Fruit fly (Drosophila melanogaster) whole organism, larva: ENCODE results near the gene Rint1.

ENCODE experiments used
- noc ChIP-seq: fragments of 200-800 bp; sonication (Bioruptor generic); optimal IDR thresholded peaks from 3 replicates; lab custom pipeline; 2019; ENCODE audit warnings: missing biosample characterization, mild to moderate bottlenecking, missing genetic modification characterization, moderate library complexity

The Rint1 gene

DNA sequence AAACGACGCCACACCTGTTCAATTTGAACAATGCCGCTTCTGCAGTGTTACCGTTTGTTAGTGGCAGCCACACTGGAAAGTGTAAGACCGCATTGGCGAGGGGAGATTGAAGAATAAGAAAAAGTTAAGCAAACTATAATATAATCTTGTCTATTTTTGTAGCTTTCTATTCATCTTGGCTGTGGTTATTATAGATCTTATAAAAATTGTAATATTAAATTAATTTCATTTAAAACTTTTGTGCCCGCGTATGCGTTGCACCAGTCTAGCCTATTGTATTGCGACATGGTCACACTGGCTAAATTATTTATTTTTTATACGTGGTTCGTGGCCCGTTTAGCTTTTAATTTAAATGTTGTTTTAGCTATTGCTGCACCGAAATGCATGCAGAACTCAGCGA is at the start of gene Rint1, which contains the start of gene RhoGEF4:
Gene Rint1 (plus strand): TSS at position 272 of the 400 bp plus-strand sequence.
Gene RhoGEF4 (minus strand): TSS at position 64 of the 400 bp plus-strand sequence.
- peak; percentile 42 for TF ChIP-seq noc (tag; lab: Kevin White, UChicago)

DNA sequence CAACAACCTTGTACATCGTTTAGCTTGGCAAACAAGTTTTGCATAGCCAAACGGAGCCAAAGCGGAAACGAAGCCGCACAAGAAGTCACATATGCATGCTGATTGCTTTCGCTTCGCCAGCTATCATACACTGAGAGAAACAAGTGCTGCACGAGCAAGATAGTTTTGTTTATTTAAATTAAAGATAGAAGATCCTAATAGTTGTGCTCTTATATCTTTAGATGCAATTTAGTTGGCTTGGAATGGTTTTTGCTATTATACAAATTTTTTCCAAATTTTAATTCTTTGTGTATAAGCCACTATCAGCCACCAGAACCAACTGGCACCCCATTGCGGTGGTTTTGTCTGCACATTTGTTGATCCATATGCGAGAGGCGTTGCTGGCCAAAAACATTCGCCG is 39.9 kb upstream of the Rint1 start:
- TF ChIP-seq noc (tag; lab: Kevin White, UChicago) = no peak

DNA sequence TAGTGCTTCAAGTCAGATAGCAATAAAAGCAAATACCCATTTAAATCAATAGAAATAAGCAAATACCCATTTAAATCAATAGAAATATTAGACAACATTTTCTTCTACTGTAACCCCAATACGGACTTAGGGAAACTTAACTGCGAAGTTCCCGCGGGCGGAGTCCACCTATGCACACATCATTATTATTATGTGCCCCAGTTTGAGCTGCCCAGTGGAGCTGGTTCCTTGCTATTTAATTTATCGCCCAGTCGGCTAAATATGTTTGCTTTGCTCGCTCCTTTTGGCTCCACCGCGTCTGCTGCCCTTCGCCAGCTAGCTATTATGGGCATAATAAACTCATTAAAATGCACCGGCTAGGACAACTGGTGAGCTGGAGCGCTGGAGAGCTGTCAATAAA is 22.8 kb upstream of the Rint1 start:
- TF ChIP-seq noc (tag; lab: Kevin White, UChicago) = no peak

DNA sequence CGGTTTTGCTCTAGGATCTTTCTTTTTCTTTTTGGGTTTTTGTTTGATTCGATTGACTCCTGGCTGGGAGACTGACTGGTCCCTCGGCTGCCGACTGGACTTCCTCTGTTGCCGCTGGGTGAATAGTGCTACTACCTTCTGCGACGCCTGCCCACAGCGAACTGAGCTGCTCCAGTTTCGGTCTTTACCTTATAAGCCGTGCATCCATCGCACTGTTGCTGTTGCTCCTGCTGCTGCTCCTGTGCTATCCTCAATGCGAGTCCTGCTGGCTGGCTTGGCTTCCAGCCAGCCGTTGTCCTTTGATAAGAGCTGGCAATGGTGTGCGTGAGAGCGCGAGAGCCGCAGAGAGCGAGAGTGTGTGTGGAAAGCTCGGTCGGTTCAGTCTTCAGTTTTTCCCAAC is 10.7 kb upstream of the Rint1 start, which contains the start of gene unc-13-4A:
Gene unc-13-4A (minus strand): TSS at position 143 of the 400 bp plus-strand sequence.
- TF ChIP-seq noc (tag; lab: Kevin White, UChicago) = no peak

DNA sequence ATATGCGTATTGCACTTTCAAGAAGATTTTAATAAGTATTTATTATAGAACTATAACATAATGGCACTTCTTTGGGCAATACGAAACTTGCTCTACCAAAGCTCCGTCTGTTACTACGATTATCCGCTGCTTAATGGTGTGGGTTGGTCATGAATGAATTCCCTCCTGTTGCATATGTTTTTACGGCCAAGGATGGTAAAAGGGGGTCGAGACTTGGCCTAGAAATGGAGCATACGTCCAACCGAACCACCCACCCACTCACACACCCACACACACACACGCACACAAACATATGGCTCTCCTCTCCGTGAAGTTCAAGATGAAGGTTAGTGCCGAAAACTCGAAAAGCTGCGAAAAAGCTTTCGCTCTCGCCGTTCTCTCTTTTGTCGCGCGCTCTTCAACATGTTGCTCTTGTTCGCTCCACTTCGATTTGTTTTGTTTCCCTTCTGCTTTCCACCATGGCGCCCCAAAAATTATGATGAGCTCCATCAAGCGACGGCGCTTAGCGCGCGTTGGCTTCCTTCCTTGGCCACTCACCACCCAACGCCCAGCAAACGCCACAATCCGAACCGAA is 9.8 kb upstream of the Rint1 start:
- no peak for TF ChIP-seq noc (tag; lab: Kevin White, UChicago)

DNA sequence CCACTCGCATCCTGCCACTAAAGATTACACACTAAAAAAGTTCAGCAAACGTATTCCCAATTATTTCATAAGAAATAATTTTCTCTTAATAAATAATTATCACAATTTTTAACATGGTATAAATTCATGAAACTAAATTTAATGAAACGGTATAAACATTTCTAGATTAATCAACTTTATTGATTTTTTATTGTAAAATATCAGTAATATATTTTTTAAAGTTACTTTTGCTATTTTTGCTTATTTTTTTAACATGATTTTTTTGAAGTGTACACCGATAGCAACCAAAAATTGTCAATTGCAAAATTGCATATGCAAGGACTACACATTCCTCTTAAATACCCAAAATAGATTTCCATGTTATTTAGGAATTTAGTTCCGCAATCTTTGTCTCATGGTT is 9.3 kb upstream of the Rint1 start:
- no peak for TF ChIP-seq noc (tag; lab: Kevin White, UChicago)

dm6 chr3L:7319768-7320167 is 3.7 kb upstream of the Rint1 start, which contains the start of gene CG8607:
CG8607 (plus strand) TSS chr3L:7320068.
- no peak for TF ChIP-seq noc (tag; lab: Kevin White, UChicago)

- no peak for TF ChIP-seq noc (tag; lab: Kevin White, UChicago)
Measured at dm6 chr3L:7326676-7327075, 3.3 kb downstream of the Rint1 start.

DNA sequence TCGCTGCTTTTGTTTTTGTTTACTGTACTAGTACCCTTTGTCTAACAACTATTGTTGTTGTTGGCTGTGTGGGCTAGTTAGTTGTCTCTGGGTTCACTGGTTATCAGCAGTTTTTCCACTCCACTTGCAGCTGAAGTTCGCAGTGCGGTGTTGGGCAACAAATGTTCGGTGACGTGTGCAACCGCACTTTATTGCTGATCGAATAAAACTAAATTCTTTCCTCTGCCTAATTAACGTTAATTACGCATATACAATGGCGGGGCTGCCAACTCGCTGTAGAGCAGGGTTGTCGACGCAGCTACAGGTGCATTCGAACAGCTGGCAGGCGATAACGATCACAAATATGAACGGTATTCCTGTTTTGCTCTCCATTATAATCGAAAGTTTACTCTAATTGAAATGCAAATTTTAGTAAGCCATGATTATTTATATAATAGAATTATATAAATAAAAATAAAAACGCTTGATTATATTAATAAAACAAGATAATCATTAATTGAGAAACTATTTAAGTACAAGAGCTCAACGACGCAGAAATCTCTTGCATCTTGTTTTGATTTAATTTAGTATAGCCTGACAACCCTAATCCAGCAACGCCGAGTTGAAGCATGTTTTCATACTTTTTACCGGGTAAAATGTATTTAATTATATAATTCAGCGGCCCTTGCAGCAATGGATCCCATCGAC is 5.3 kb downstream of the Rint1 start, which contains the start of the genes mrva, CG42307 and mus312:
Gene mrva (minus strand): TSS at position 276 of the 687 bp plus-strand sequence.
Gene CG42307 (plus strand): TSS at position 566 of the 687 bp plus-strand sequence.
Gene mus312 (plus strand): TSS at position 566 of the 687 bp plus-strand sequence.
- no peak for TF ChIP-seq noc (tag; lab: Kevin White, UChicago)

DNA sequence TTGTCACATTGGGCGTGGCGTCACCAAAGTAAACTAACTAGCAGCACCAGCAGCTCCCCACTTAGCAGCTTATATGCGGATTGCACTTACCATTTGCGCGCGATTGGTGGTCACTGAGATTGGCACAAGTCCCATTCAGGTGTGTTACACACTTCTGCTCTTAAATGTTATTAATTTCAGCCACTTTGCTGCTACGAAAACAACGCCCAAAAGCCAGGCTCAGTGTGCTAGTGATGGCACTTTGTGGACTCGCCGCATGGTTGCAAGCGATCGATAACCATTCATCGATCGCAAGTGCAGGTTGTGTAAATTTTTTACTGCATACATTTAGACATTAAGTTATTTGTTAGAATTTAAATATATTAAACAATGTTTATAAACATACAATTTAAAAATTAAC is 11.6 kb downstream of the Rint1 start, which contains the start of the genes wrm1 and wrm2:
Gene wrm1 (minus strand): TSS at position 237 of the 400 bp plus-strand sequence.
Gene wrm2 (minus strand): TSS at position 237 of the 400 bp plus-strand sequence.
- no peak for TF ChIP-seq noc (tag; lab: Kevin White, UChicago)

- TF ChIP-seq noc (tag; lab: Kevin White, UChicago) = no peak
Measured at dm6 chr3L:7338786-7339185, 15.4 kb downstream of the Rint1 start.

DNA sequence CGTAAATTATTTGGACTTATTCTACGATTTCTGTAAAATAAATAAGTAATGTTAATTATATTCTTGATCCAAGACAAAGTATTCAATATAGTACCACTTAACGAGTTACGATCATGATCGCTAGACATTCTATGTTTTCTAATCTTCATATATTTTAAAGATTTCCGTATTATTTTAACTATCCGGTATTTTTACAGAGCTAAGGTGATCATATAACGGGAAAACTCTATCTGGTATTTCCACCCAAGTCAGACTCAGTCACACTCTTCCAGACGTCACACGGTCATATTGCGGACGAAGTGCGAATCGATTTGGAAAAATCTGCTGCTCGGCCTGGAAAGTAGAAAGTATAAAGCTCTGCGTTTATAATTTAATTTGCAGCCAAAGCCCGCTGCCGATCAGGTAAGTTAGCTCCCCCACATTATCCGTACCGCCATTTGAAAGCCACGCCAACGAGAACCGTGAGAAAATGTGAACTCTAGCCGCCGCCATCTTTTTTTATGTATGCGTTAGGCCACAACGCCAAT is 15.9 kb downstream of the Rint1 start, which contains the start of the genes lark and eco:
Gene lark (plus strand): TSS at position 51 of the 527 bp plus-strand sequence.
Gene eco (minus strand): TSS at position 125 of the 527 bp plus-strand sequence.
- TF ChIP-seq noc (tag; lab: Kevin White, UChicago) = no peak

dm6 chr3L:7344001-7344400 is 20.6 kb downstream of the Rint1 start:
- TF ChIP-seq noc (tag; lab: Kevin White, UChicago) = no peak

- peak; percentile 64 for TF ChIP-seq noc (tag; lab: Kevin White, UChicago)
Measured at dm6 chr3L:7344965-7345427, 21.6 kb downstream of the Rint1 start, which contains the start of gene Cln7. Cln7 (minus strand) TSS chr3L:7345183.

- no peak for TF ChIP-seq noc (tag; lab: Kevin White, UChicago)
Measured at dm6 chr3L:7346951-7347350, 23.5 kb downstream of the Rint1 start, which contains the start of gene CG14834. CG14834 (minus strand) TSS chr3L:7347123.
